Worm (Caenorhabditis elegans) whole organism, early embryonic: ENCODE results near the gene str-27.

Experiments used
- B0310.2 ChIP-seq: sonication (generic microtip); optimal IDR thresholded peaks from 2 replicates; lab custom pipeline; 2016; ENCODE audit warnings: mild to moderate bottlenecking, missing genetic modification characterization, missing compliant biosample characterization
- F13C5.2 ChIP-seq: sonication (generic microtip); optimal IDR thresholded peaks from 2 replicates; lab custom pipeline; 2017; ENCODE audit warnings: mild to moderate bottlenecking, missing genetic modification characterization, inconsistent platforms, missing compliant biosample characterization
- aly-1 ChIP-seq: sonication (generic microtip); optimal IDR thresholded peaks from 2 replicates; lab custom pipeline; 2016; ENCODE audit warnings: missing genetic modification characterization, missing compliant biosample characterization
- ama-1 ChIP-seq: fragments of 150-350 bp; optimal IDR thresholded peaks from 2 replicates; lab custom pipeline; 2014
- ceh-13 ChIP-seq: fragments of 200-800 bp; sonication (Bioruptor generic); optimal IDR thresholded peaks from 2 replicates; lab custom pipeline; 2018; ENCODE audit warnings: mild to moderate bottlenecking, missing genetic modification characterization, missing compliant biosample characterization
- ceh-36 ChIP-seq: sonication (generic microtip); optimal IDR thresholded peaks from 2 replicates; lab custom pipeline; 2016; ENCODE audit warnings: missing genetic modification characterization, inconsistent platforms, missing compliant biosample characterization
- ets-7 ChIP-seq: sonication (generic microtip); optimal IDR thresholded peaks from 2 replicates; lab custom pipeline; 2016; ENCODE audit warnings: missing genotype, missing genetic modification characterization, missing compliant biosample characterization
- flt-1 ChIP-seq: fragments of 200-800 bp; sonication (Bioruptor generic); IDR thresholded peaks from 2 replicates; pipeline ENCODE4 v1.3.6; 2022; ENCODE audit warnings: missing genetic modification characterization, missing compliant biosample characterization
- hmbx-1 ChIP-seq: sonication (generic microtip); optimal IDR thresholded peaks from 2 replicates; lab custom pipeline; 2016; ENCODE audit warnings: mild to moderate bottlenecking, missing genetic modification characterization, missing compliant biosample characterization
- hmg-4 ChIP-seq: fragments of 200-800 bp; sonication (Bioruptor generic); optimal IDR thresholded peaks from 2 replicates; lab custom pipeline; 2018; ENCODE audit warnings: mild to moderate bottlenecking, missing genetic modification characterization, missing compliant biosample characterization
- hnd-1 ChIP-seq: sonication (generic microtip); optimal IDR thresholded peaks from 2 replicates; lab custom pipeline; 2016; ENCODE audit warnings: missing genetic modification characterization, missing compliant biosample characterization
- pes-1 ChIP-seq: fragments of 200-800 bp; sonication (Bioruptor generic); IDR thresholded peaks from 2 replicates; pipeline ENCODE4 v1.3.6; 2022; ENCODE audit warnings: missing genetic modification reagents, missing genetic modification characterization, missing compliant biosample characterization
- scrt-1 ChIP-seq: fragments of 200-800 bp; sonication (Bioruptor generic); IDR thresholded peaks from 2 replicates; pipeline ENCODE4 v1.3.6; 2022; ENCODE audit warnings: missing genetic modification characterization, missing compliant biosample characterization
- sea-1 ChIP-seq: fragments of 200-800 bp; sonication (Bioruptor generic); conservative IDR thresholded peaks from 2 replicates; pipeline ENCODE4 v1.3.6; 2022; ENCODE audit warnings: missing genetic modification characterization, missing compliant biosample characterization
- tbx-11 ChIP-seq: fragments of 200-800 bp; sonication (Bioruptor generic); IDR thresholded peaks from 2 replicates; pipeline ENCODE4 v1.3.6; 2022; ENCODE audit warnings: missing genetic modification characterization, missing compliant biosample characterization
- tbx-37 ChIP-seq: fragments of 200-800 bp; sonication (Bioruptor generic); conservative IDR thresholded peaks from 2 replicates; pipeline ENCODE4 v1.3.6; 2022; ENCODE audit warnings: missing genetic modification reagents, missing genetic modification characterization, missing compliant biosample characterization
- tra-4 ChIP-seq: sonication (generic microtip); optimal IDR thresholded peaks from 2 replicates; lab custom pipeline; 2017; ENCODE audit warnings: missing genetic modification characterization, missing compliant biosample characterization

Gene str-27

DNA sequence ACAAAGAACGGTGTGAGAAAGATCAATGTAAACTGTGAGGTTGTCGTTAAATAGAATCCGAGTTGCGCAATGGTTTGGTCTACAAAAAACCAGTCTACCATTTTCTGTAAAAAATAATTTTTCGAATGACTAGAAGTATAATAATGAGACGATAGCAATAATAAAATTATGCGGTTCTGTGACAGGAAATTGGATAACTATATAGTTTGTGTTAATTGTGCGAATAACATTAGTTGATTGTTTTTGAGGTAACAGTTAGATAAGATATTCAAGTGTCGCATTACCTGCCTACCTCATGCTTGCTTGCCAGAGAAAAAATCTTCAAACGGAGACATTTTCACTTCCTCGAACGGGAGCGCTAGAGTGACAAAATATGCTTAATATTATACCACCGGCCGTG, 6.2 kb upstream of the str-27 start, which contains the start of gene str-18:
TSS of gene str-18 (minus strand) at position 101 of the 400 bp plus-strand sequence.
- TF ChIP-seq B0310.2 (tag; lab: Kevin White, UChicago) (no peak), ama-1 (lab: Kevin White, UChicago) (no peak), tbx-11 (GFP tag; lab: Robert Waterston, UW) (no peak), aly-1 (tag; lab: Kevin White, UChicago) (no peak)

DNA sequence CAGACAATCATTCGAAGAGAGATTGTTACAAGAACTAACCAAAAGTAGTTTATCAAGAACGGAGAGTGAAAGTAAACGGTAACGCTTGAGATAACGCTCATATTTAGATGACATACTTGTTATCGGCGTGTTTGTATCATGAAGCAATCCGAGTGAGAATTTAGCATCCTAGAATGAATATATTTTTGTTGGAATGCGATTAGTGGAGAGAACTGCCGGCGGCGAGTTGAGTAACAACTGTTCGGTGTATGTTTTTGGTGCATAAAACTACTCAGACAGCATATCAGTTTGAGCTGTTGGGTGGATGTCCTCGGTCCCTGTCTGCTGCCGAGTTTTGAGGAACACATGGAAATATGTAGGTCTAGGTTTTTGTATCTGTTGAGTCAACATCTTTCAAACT, 2.1 kb downstream of the str-27 start, which contains the start of gene T23D5.3:
TSS of gene T23D5.3 (minus strand) at position 101 of the 400 bp plus-strand sequence.
- TF ChIP-seq scrt-1 (no peak), B0310.2 (tag; lab: Kevin White, UChicago) (no peak), ceh-36 (tag; lab: Kevin White, UChicago) (no peak), tbx-11 (GFP tag; lab: Robert Waterston, UW) (no peak), hmbx-1 (tag; lab: Kevin White, UChicago) (no peak), hmg-4 (no peak), ceh-13 (no peak), pes-1 (GFP tag; lab: Robert Waterston, UW) (no peak)

DNA sequence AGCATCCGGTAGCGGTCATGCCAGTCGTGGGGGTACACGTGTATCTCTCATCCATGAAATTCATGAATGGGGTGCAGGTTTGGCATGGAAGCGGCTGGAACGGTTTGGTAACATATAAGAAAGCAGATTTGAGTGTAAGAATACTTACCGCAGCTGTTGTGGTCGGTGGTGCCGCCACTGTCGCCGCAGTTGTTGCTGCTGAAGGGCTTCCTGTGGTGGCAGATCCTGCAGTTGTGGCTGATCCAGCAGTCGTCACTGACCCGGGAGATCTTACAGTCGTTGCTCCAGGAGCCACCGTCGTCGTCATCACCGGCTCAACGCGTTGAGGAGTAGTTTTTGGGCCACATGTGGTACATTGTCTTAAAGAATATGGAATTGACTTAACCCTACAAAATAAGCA, 2.6 kb downstream of the str-27 start:
- TF ChIP-seq ceh-13 (no peak), sea-1 (GFP tag; lab: Robert Waterston, UW) (no peak), hmbx-1 (tag; lab: Kevin White, UChicago) (no peak), tbx-11 (GFP tag; lab: Robert Waterston, UW) (no peak), hmg-4 (no peak), flt-1 (no peak), tra-4 (no peak), pes-1 (GFP tag; lab: Robert Waterston, UW) (no peak), scrt-1 (no peak), hnd-1 (tag; lab: Kevin White, UChicago) (no peak), F13C5.2 (no peak), tbx-37 (GFP tag; lab: Robert Waterston, UW) (no peak), ets-7 (tag; lab: Kevin White, UChicago) (no peak), B0310.2 (tag; lab: Kevin White, UChicago) (no peak), ceh-36 (tag; lab: Kevin White, UChicago) (no peak), aly-1 (tag; lab: Kevin White, UChicago) (no peak), ama-1 (lab: Kevin White, UChicago) (no peak)

DNA sequence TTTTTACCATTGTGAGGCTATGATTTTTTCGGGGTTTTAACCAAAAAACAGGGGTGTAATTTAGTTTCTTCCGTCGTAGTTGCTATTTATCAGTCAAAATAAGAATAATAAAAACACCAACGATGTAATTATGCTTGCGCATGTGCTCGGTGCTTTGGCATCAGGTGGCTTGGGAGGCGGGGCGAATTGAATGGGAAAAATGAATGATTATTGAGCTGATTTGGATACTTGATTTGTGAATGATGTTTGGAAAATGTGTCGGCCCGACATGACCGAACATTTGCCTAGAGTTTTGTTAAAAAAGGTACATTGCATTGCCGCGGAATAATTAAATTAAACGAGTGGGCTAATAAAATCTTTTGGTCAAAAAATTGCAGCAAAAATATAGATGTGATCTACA, 3.4 kb downstream of the str-27 start, which contains the start of gene str-38:
TSS of gene str-38 (minus strand) at position 101 of the 400 bp plus-strand sequence.
- TF ChIP-seq aly-1 (tag; lab: Kevin White, UChicago) (no peak), F13C5.2 (no peak), scrt-1 (no peak), hmbx-1 (tag; lab: Kevin White, UChicago) (no peak)

DNA sequence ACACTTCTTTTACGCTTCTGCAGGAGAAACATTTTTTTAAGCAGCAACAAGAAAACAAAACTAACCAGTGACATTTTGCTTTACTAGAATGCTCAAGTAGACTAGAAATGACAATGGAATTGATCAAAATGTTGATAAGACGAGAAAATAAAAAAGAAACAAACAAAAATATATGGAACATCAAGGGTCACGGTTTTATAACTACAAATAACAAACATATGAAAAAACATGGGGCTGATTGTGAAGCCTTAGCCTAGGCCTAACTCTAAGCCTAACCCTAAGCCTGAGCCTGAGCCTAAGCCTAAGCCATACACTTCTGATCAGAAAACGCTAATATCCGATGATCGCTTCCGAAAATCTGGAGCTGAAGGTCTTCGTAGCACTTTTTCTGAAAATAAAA, 5.2 kb downstream of the str-27 start, which contains the start of gene Y6E2A.10:
TSS of gene Y6E2A.10 (minus strand) at position 101 of the 400 bp plus-strand sequence.
- no peak for TF ChIP-seq ets-7 (tag; lab: Kevin White, UChicago)
- TF ChIP-seq hmbx-1 (tag; lab: Kevin White, UChicago): no peak
- no peak for TF ChIP-seq ceh-13
- TF ChIP-seq flt-1: no peak
- TF ChIP-seq scrt-1: no peak
- TF ChIP-seq pes-1 (GFP tag; lab: Robert Waterston, UW): no peak
- no peak for TF ChIP-seq sea-1 (GFP tag; lab: Robert Waterston, UW)

DNA sequence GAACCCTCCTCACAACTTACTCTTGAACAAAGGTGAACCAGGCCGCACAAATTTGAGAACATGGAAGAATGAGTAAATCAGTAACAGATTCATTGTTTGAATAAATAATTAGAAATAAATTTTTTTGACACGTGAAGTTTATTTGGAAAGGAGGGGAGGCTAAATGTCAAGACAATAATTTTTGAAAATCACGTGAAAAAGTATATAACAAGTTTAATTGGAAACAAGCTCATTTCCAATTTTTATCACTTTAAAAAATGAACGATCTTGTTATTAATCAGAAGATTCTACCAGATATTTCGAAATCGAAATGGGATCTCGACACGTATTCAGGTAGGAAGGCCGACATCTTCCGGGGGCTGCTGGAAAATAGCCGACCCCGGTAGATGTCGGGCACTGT, 9.0 kb downstream of the str-27 start, which contains the start of the genes irld-57 and sfxn-1.3:
TSS of gene irld-57 (minus strand) at position 101 of the 400 bp plus-strand sequence.
TSS of gene sfxn-1.3 (plus strand) at position 232 of the 400 bp plus-strand sequence.
- TF ChIP-seq pes-1 (GFP tag; lab: Robert Waterston, UW) (no peak), F13C5.2 (no peak), ets-7 (tag; lab: Kevin White, UChicago) (no peak), tra-4 (no peak), tbx-11 (GFP tag; lab: Robert Waterston, UW) (no peak), hmg-4 (no peak), hnd-1 (tag; lab: Kevin White, UChicago) (no peak), ceh-13 (no peak), aly-1 (tag; lab: Kevin White, UChicago) (no peak), hmbx-1 (tag; lab: Kevin White, UChicago) (no peak), scrt-1 (no peak), sea-1 (GFP tag; lab: Robert Waterston, UW) (no peak), ceh-36 (tag; lab: Kevin White, UChicago) (no peak), tbx-37 (GFP tag; lab: Robert Waterston, UW) (no peak), flt-1 (no peak), B0310.2 (tag; lab: Kevin White, UChicago) (no peak), ama-1 (lab: Kevin White, UChicago) (no peak)

DNA sequence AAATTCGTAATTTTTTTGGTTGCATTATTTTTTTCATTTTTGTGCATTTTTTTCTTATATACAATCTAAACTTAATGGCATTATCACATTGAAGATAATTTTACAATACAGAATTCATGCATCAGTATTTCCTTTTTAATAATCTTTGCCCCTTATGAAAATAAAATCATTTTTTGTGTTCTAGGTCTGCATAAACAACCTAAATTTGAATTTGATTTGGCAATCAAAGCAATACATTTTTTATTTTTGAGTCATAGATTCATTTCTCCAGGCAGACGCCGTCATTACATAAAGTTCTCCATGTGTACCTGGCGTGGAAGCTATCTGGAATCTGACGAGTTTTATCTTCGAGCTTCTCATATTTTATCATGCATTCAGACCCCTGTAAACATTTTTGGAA, 13.7 kb downstream of the str-27 start, which contains the start of gene srh-140:
TSS of gene srh-140 (plus strand) at position 301 of the 400 bp plus-strand sequence.
- TF ChIP-seq aly-1 (tag; lab: Kevin White, UChicago) (no peak), hmg-4 (no peak), F13C5.2 (no peak)

DNA sequence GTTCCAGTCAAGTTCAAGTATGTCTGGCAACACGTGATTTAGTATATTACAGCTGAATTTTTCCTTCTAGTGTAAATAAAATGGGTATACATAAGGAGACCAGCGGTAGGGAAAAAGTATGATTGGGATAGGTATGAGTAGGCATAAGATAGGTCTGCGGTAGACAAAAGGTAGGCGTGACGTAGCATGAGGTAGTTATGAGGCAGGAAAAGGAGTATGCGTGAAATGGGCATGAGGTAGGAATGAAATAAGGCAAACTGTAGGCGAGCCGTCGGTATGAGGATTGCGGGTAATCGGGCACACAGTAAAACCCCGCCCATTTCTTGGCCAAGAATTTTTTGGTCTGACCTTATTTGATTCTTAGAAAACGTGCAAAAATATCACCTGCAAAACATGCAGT, 14.2 kb downstream of the str-27 start:
- TF ChIP-seq hmbx-1 (tag; lab: Kevin White, UChicago) (no peak), ceh-13 (no peak), sea-1 (GFP tag; lab: Robert Waterston, UW) (no peak), F13C5.2 (no peak), ceh-36 (tag; lab: Kevin White, UChicago) (no peak)
